7 worm cellular contexts compared by ENCODE assay signal in the genomic region with DNA sequence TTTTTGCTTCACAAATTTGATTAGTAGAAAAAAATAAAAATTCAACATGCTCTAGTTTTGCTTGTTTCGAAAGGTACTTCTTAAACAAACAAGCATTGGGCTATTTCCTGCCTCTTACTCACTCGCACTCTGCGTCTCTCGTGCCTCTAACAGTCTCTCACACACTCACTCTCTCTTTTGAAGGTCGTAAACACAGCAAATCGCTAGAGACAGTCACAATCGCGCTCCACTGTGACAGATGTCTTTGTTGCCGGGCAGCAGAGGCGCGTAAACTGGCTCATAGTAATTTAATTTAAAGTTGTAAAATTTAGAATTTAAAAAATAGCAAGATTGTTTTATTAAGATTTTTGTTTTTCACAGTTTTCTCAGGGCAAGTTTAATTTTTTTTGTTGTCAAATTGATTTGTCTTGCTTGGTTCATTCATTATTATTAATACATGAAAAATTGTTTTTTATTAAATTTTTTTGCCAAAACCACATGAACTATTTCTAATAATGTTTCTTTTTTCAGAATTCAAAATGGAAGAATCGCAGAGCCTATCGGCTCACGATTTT.
TF ChIP-seq lines count a peak whose summit lies in the region.

A gene (plus strand): TSS at position 504 of the 554 bp plus-strand sequence.

TF ChIP-seq in whole organism, L1 larva, 84 proteins besides CTCF, POLR2A, EP300 and RAD21 (continued from another document and continues in another):
- TF ChIP-seq rnt-1 (tag; optimal IDR thresholded peaks at IDR 0.05; lab: Kevin White, UChicago) (peak; percentile 62), tlp-1 (tag; optimal IDR thresholded peaks at IDR 0.05; lab: Kevin White, UChicago) (no peak), snpc-4 (tag; optimal IDR thresholded peaks at IDR 0.05; lab: Kevin White, UChicago) (no peak), zag-1 (tag; optimal IDR thresholded peaks at IDR 0.05; lab: Kevin White, UChicago) (no peak), skn-1 (tag; optimal IDR thresholded peaks at IDR 0.05; lab: Kevin White, UChicago) (peak; percentile 36), blmp-1 (tag; optimal IDR thresholded peaks at IDR 0.05; lab: Kevin White, UChicago) (peak; percentile 76), fos-1 (tag; optimal IDR thresholded peaks at IDR 0.05; lab: Kevin White, UChicago) (peak; percentile 47), ama-1 (optimal IDR thresholded peaks at IDR 0.05; lab: Kevin White, UChicago) (no peak), elt-3 (tag; optimal IDR thresholded peaks at IDR 0.05; lab: Kevin White, UChicago) (no peak), ztf-4 (tag; optimal IDR thresholded peaks at IDR 0.05; lab: Kevin White, UChicago) (no peak), nhr-20 (tag; optimal IDR thresholded peaks at IDR 0.05; lab: Kevin White, UChicago) (peak; percentile 62), unc-130 (tag; optimal IDR thresholded peaks at IDR 0.05; lab: Kevin White, UChicago) (no peak), pag-3 (tag; optimal IDR thresholded peaks at IDR 0.05; lab: Kevin White, UChicago; ENCODE audit: borderline replicate concordance, insufficient read depth) (no peak), egl-13 (tag; optimal IDR thresholded peaks at IDR 0.05; lab: Kevin White, UChicago) (no peak), ceh-82 (tag; optimal IDR thresholded peaks at IDR 0.05; lab: Kevin White, UChicago) (peak in 1 of 3 experiments; percentile 61), pax-3 (tag; optimal IDR thresholded peaks at IDR 0.05; lab: Kevin White, UChicago) (no peak), isw-1 (GFP tag; IDR thresholded peaks at IDR 0.05; lab: Robert Waterston, UW) (no peak), nhr-28 (tag; optimal IDR thresholded peaks at IDR 0.05; lab: Kevin White, UChicago) (no peak)

TF ChIP-seq in whole organism, L2 larva, 48 proteins besides CTCF, POLR2A, EP300 and RAD21 (continued from another document):
- peak; percentile 83 for TF ChIP-seq fos-1 (tag; optimal IDR thresholded peaks at IDR 0.05; lab: Kevin White, UChicago)
- TF ChIP-seq C34F6.9 (tag; optimal IDR thresholded peaks at IDR 0.05; lab: Kevin White, UChicago) = peak; percentile 72
- TF ChIP-seq crh-2 (tag; optimal IDR thresholded peaks at IDR 0.05; lab: Kevin White, UChicago) = peak; percentile 62

TF ChIP-seq in whole organism, L3 larva, 47 proteins besides CTCF, POLR2A, EP300 and RAD21 (continued from another document):
- no peak for TF ChIP-seq ceh-9 (tag; optimal IDR thresholded peaks at IDR 0.05; lab: Kevin White, UChicago)
- no peak for TF ChIP-seq ceh-28 (tag; optimal IDR thresholded peaks at IDR 0.05; lab: Kevin White, UChicago)
- TF ChIP-seq egl-5 (tag; optimal IDR thresholded peaks at IDR 0.05; lab: Kevin White, UChicago) = peak; percentile 85
- no peak for TF ChIP-seq daf-12 (tag; optimal IDR thresholded peaks at IDR 0.05; lab: Kevin White, UChicago)
- TF ChIP-seq lin-15B (tag; optimal IDR thresholded peaks at IDR 0.05; lab: Kevin White, UChicago) = peak; percentile 54
- TF ChIP-seq pqm-1 (tag; optimal IDR thresholded peaks at IDR 0.05; lab: Kevin White, UChicago) = peak; percentile 59
- peak; percentile 8 for TF ChIP-seq skn-1 (tag; optimal IDR thresholded peaks at IDR 0.05; lab: Kevin White, UChicago)
- TF ChIP-seq ZK546.5 (tag; optimal IDR thresholded peaks at IDR 0.05; lab: Kevin White, UChicago) = no peak
- TF ChIP-seq nhr-23 (tag; optimal IDR thresholded peaks at IDR 0.05; lab: Kevin White, UChicago) = peak; percentile 50
- TF ChIP-seq pha-4 (tag; optimal IDR thresholded peaks at IDR 0.05; lab: Kevin White, UChicago) = peak; percentile 94
- no peak for TF ChIP-seq sea-2 (GFP tag; optimal IDR thresholded peaks at IDR 0.05; lab: Kevin White, UChicago)

TF ChIP-seq in whole organism, L4 larva, 104 proteins besides CTCF, POLR2A, EP300 and RAD21 (continued from another document and continues in another):
- TF ChIP-seq sdz-12 (GFP tag; optimal IDR thresholded peaks at IDR 0.05; lab: Kevin White, UChicago) = no peak
- TF ChIP-seq unc-62 (GFP tag; optimal IDR thresholded peaks at IDR 0.05 in 1 of 2; lab: Kevin White, UChicago) = peak in 1 of 2 experiments; percentile 78
- no peak for TF ChIP-seq unc-62 (tag; optimal IDR thresholded peaks at IDR 0.05; lab: Kevin White, UChicago)
- peak; percentile 60; the same call in 1 of the 2 replicates for TF ChIP-seq php-3 (GFP tag; IDR thresholded peaks at IDR 0.05; lab: Robert Waterston, UW)
- TF ChIP-seq nhr-6 (tag; optimal IDR thresholded peaks at IDR 0.05; lab: Kevin White, UChicago) = peak; percentile 7
- peak in 1 of 2 experiments; percentile 61 for TF ChIP-seq lsy-2 (tag; optimal IDR thresholded peaks at IDR 0.05; lab: Kevin White, UChicago)
- TF ChIP-seq daf-16 (GFP tag; optimal IDR thresholded peaks at IDR 0.05; lab: Kevin White, UChicago) = peak in 1 of 2 experiments; percentile 21
- peak; percentile 94 for TF ChIP-seq daf-16 (tag; optimal IDR thresholded peaks at IDR 0.05; lab: Kevin White, UChicago)
- TF ChIP-seq pha-4 (GFP tag; IDR thresholded peaks at IDR 0.05; lab: Robert Waterston, UW) = no peak
- TF ChIP-seq pha-4 (tag; optimal IDR thresholded peaks at IDR 0.05; lab: Kevin White, UChicago) = peak; percentile 66
- TF ChIP-seq hmg-1.1 (GFP tag; IDR thresholded peaks at IDR 0.05; lab: Robert Waterston, UW) = peak; percentile 67
- peak; percentile 76 for TF ChIP-seq mes-2 (tag; optimal IDR thresholded peaks at IDR 0.05; lab: Kevin White, UChicago; ENCODE audit: poor library complexity, severe bottlenecking)
- peak; percentile 2 for TF ChIP-seq nhr-77 (tag; optimal IDR thresholded peaks at IDR 0.05; lab: Kevin White, UChicago)
- TF ChIP-seq hlh-30 (tag; optimal IDR thresholded peaks at IDR 0.05; lab: Kevin White, UChicago; ENCODE audit: insufficient read depth) = peak; percentile 52
- TF ChIP-seq lin-38 (GFP tag; IDR thresholded peaks at IDR 0.05; lab: Robert Waterston, UW) = peak; percentile 52
- TF ChIP-seq ZK337.2 (GFP tag; IDR thresholded peaks at IDR 0.05; lab: Robert Waterston, UW) = no peak
- no peak for TF ChIP-seq unc-39 (tag; optimal IDR thresholded peaks at IDR 0.05; lab: Kevin White, UChicago)
- no peak for TF ChIP-seq nhr-111 (GFP tag; optimal IDR thresholded peaks at IDR 0.05; lab: Kevin White, UChicago)
- peak; percentile 42; the same call in 1 of the 2 replicates for TF ChIP-seq dmd-6 (GFP tag; IDR thresholded peaks at IDR 0.05; lab: Robert Waterston, UW)
- peak; percentile 46 for TF ChIP-seq hlh-11 (tag; optimal IDR thresholded peaks at IDR 0.05; lab: Kevin White, UChicago)
- no peak for TF ChIP-seq ama-1 (optimal IDR thresholded peaks at IDR 0.05; lab: Kevin White, UChicago)
- TF ChIP-seq mdl-1 (tag; optimal IDR thresholded peaks at IDR 0.05; lab: Kevin White, UChicago) = peak in 1 of 2 experiments; percentile 41

TF ChIP-seq in whole organism, late embryonic, 69 proteins besides CTCF, POLR2A, EP300 and RAD21 (continued from another document):
- no peak for TF ChIP-seq ceh-6 (GFP tag; optimal IDR thresholded peaks at IDR 0.05; lab: Kevin White, UChicago)
- TF ChIP-seq mec-3 (tag; optimal IDR thresholded peaks at IDR 0.05; lab: Kevin White, UChicago; ENCODE audit: borderline replicate concordance) = no peak

TF ChIP-seq in whole organism, mixed stage, embryonic, 35 proteins besides CTCF, POLR2A, EP300 and RAD21 (continued from another document):
- TF ChIP-seq nhr-28 (tag; optimal IDR thresholded peaks at IDR 0.05; lab: Kevin White, UChicago) (no peak), ceh-43 (GFP tag; optimal IDR thresholded peaks at IDR 0.05; lab: Kevin White, UChicago) (no peak), unc-39 (tag; optimal IDR thresholded peaks at IDR 0.05; lab: Kevin White, UChicago) (no peak), tbx-8 (GFP tag; optimal IDR thresholded peaks at IDR 0.05; lab: Kevin White, UChicago) (no peak), sptf-1 (tag; optimal IDR thresholded peaks at IDR 0.05; lab: Kevin White, UChicago) (no peak), mab-5 (tag; optimal IDR thresholded peaks at IDR 0.05; lab: Kevin White, UChicago) (no peak), ham-2 (GFP tag; optimal IDR thresholded peaks at IDR 0.05; lab: Kevin White, UChicago) (peak; percentile 56), nhr-237 (tag; optimal IDR thresholded peaks at IDR 0.05; lab: Kevin White, UChicago) (no peak), M03D4.4 (tag; optimal IDR thresholded peaks at IDR 0.05; lab: Kevin White, UChicago) (no peak), unc-120 (tag; optimal IDR thresholded peaks at IDR 0.05; lab: Kevin White, UChicago; ENCODE audit: poor library complexity, severe bottlenecking) (no peak), elt-3 (tag; optimal IDR thresholded peaks at IDR 0.05; lab: Kevin White, UChicago) (no peak), ces-1 (GFP tag; optimal IDR thresholded peaks at IDR 0.05; lab: Kevin White, UChicago) (peak; percentile 64), lin-13 (tag; optimal IDR thresholded peaks at IDR 0.05; lab: Kevin White, UChicago) (no peak)

TF ChIP-seq in whole organism, young adult, 124 proteins besides CTCF, POLR2A, EP300 and RAD21 (continued from another document):
- TF ChIP-seq ceh-27 (GFP tag; optimal IDR thresholded peaks at IDR 0.05; lab: Kevin White, UChicago) = peak; percentile 51
- no peak for TF ChIP-seq K11D2.4 (GFP tag; IDR thresholded peaks at IDR 0.05; lab: Robert Waterston, UW)
- no peak for TF ChIP-seq attf-6 (GFP tag; IDR thresholded peaks at IDR 0.05; lab: Robert Waterston, UW)
- no peak for TF ChIP-seq snpc-4 (GFP tag; optimal IDR thresholded peaks at IDR 0.05; lab: Kevin White, UChicago)
- TF ChIP-seq snpc-4 (tag; optimal IDR thresholded peaks at IDR 0.05; lab: Kevin White, UChicago) = peak in 1 of 4 experiments; percentile 26
- TF ChIP-seq T26A5.8 (tag; optimal IDR thresholded peaks at IDR 0.05; lab: Kevin White, UChicago) = no peak
- TF ChIP-seq ceh-91 (GFP tag; IDR thresholded peaks at IDR 0.05; lab: Robert Waterston, UW) = no peak
- no peak for TF ChIP-seq somi-1 (GFP tag; optimal IDR thresholded peaks at IDR 0.05; lab: Kevin White, UChicago)
- TF ChIP-seq fkh-3 (tag; optimal IDR thresholded peaks at IDR 0.05; lab: Kevin White, UChicago) = no peak
- no peak for TF ChIP-seq ZK185.1 (tag; optimal IDR thresholded peaks at IDR 0.05; lab: Kevin White, UChicago; ENCODE audit: poor library complexity, severe bottlenecking)
- TF ChIP-seq dox-1 (GFP tag; IDR thresholded peaks at IDR 0.05; lab: Robert Waterston, UW) = peak; percentile 38; the same call in 1 of the 2 replicates
- TF ChIP-seq zim-3 (tag; optimal IDR thresholded peaks at IDR 0.05; lab: Kevin White, UChicago) = no peak
- TF ChIP-seq F33H1.4 (GFP tag; IDR thresholded peaks at IDR 0.05; lab: Robert Waterston, UW) = no peak
- no peak for TF ChIP-seq Y95B8A.8 (GFP tag; IDR thresholded peaks at IDR 0.05; lab: Robert Waterston, UW)
- no peak for TF ChIP-seq F55B11.4 (tag; optimal IDR thresholded peaks at IDR 0.05; lab: Kevin White, UChicago; ENCODE audit: borderline replicate concordance, insufficient read depth)
- TF ChIP-seq Y53F4B.3 (GFP tag; IDR thresholded peaks at IDR 0.05; lab: Robert Waterston, UW) = no peak
- no peak for TF ChIP-seq bed-1 (GFP tag; IDR thresholded peaks at IDR 0.05; lab: Robert Waterston, UW)
- no peak for TF ChIP-seq D2030.7 (GFP tag; IDR thresholded peaks at IDR 0.05; lab: Robert Waterston, UW)
- no peak for TF ChIP-seq madf-3 (GFP tag; IDR thresholded peaks at IDR 0.05; lab: Robert Waterston, UW)
- no peak for TF ChIP-seq mel-28 (tag; optimal IDR thresholded peaks at IDR 0.05; lab: Kevin White, UChicago; ENCODE audit: borderline replicate concordance)
- no peak for TF ChIP-seq hlh-12 (tag; optimal IDR thresholded peaks at IDR 0.05; lab: Kevin White, UChicago)
- no peak for TF ChIP-seq chd-7 (tag; optimal IDR thresholded peaks at IDR 0.05; lab: Kevin White, UChicago)
- TF ChIP-seq F57C9.4 (tag; optimal IDR thresholded peaks at IDR 0.05; lab: Kevin White, UChicago) = no peak
- no peak for TF ChIP-seq F57A8.1 (GFP tag; optimal IDR thresholded peaks at IDR 0.05; lab: Kevin White, UChicago)
- no peak for TF ChIP-seq gei-17 (GFP tag; optimal IDR thresholded peaks at IDR 0.05; lab: Kevin White, UChicago)
- no peak for TF ChIP-seq tlf-1 (GFP tag; optimal IDR thresholded peaks at IDR 0.05; lab: Kevin White, UChicago)
- TF ChIP-seq lin-26 (GFP tag; IDR thresholded peaks at IDR 0.05; lab: Robert Waterston, UW) = 0 out of 2 replicates have a peak, but pooled peaks have one; percentile 21
- TF ChIP-seq tbx-9 (tag; optimal IDR thresholded peaks at IDR 0.05; lab: Kevin White, UChicago; ENCODE audit: borderline replicate concordance) = no peak
- no peak for TF ChIP-seq ztf-3 (GFP tag; optimal IDR thresholded peaks at IDR 0.05; lab: Kevin White, UChicago)
- TF ChIP-seq athp-1 (tag; optimal IDR thresholded peaks at IDR 0.05; lab: Kevin White, UChicago) = no peak
- no peak for TF ChIP-seq ekl-4 (GFP tag; IDR thresholded peaks at IDR 0.05; lab: Robert Waterston, UW)
- no peak for TF ChIP-seq madf-6 (GFP tag; IDR thresholded peaks at IDR 0.05; lab: Robert Waterston, UW)
- no peak for TF ChIP-seq aptf-2 (GFP tag; conservative IDR thresholded peaks at IDR 0.05; lab: Robert Waterston, UW)
- no peak for TF ChIP-seq nhr-120 (GFP tag; IDR thresholded peaks at IDR 0.05; lab: Robert Waterston, UW)
- no peak for TF ChIP-seq aptf-3 (GFP tag; IDR thresholded peaks at IDR 0.05; lab: Robert Waterston, UW)
- TF ChIP-seq lsy-27 (tag; optimal IDR thresholded peaks at IDR 0.05; lab: Kevin White, UChicago; ENCODE audit: borderline replicate concordance, insufficient read depth) = no peak
- no peak for TF ChIP-seq bed-2 (GFP tag; IDR thresholded peaks at IDR 0.05; lab: Robert Waterston, UW)
- 0 out of 2 replicates have a peak, but pooled peaks have one; percentile 11 for TF ChIP-seq Y53G8AR.9 (GFP tag; conservative IDR thresholded peaks at IDR 0.05; lab: Robert Waterston, UW)
- TF ChIP-seq ztf-18 (tag; optimal IDR thresholded peaks at IDR 0.05; lab: Kevin White, UChicago) = no peak
- no peak for TF ChIP-seq cebp-2 (GFP tag; IDR thresholded peaks at IDR 0.05; lab: Robert Waterston, UW)
- TF ChIP-seq ccch-3 (GFP tag; optimal IDR thresholded peaks at IDR 0.05; lab: Kevin White, UChicago) = no peak
- TF ChIP-seq B0035.1 (tag; optimal IDR thresholded peaks at IDR 0.05; lab: Kevin White, UChicago) = no peak
- TF ChIP-seq lsl-1 (GFP tag; optimal IDR thresholded peaks at IDR 0.05; lab: Kevin White, UChicago) = no peak
- no peak for TF ChIP-seq attf-3 (GFP tag; conservative IDR thresholded peaks at IDR 0.05; lab: Robert Waterston, UW)
- no peak for TF ChIP-seq ztf-22 (GFP tag; optimal IDR thresholded peaks at IDR 0.05; lab: Kevin White, UChicago)
